Worm (Caenorhabditis elegans): Measurements from ENCODE around the gene nas-25.

The nas-25 gene

ce11 chrII:8857074-8857473 is 31.2 kb downstream of the nas-25 start:
- TF ChIP-seq W03F9.2 (tag; optimal IDR thresholded peaks at IDR 0.05), result no peak
- TF ChIP-seq dao-5 (tag; optimal IDR thresholded peaks at IDR 0.05), result no peak
- no peak for TF ChIP-seq him-1 (tag; optimal IDR thresholded peaks at IDR 0.05)

ce11 chrII:8859596-8859995 is 33.7 kb downstream of the nas-25 start, which contains the start of gene snb-6:
Gene snb-6, minus strand, starts transcription at chrII:8859696.
- no peak for TF ChIP-seq him-1 (tag; optimal IDR thresholded peaks at IDR 0.05)
- TF ChIP-seq dao-5 (tag; optimal IDR thresholded peaks at IDR 0.05), result no peak
- TF ChIP-seq W03F9.2 (tag; optimal IDR thresholded peaks at IDR 0.05), result no peak

ce11 chrII:8865078-8865477 is 39.2 kb downstream of the nas-25 start, which contains the start of gene npr-20:
Gene npr-20, minus strand, starts transcription at chrII:8865178.
- TF ChIP-seq W03F9.2 (tag; optimal IDR thresholded peaks at IDR 0.05) (no peak), him-1 (tag; optimal IDR thresholded peaks at IDR 0.05) (no peak), dao-5 (tag; optimal IDR thresholded peaks at IDR 0.05) (no peak)

ce11 chrII:8866844-8867243 is 41.0 kb downstream of the nas-25 start:
- TF ChIP-seq W03F9.2 (tag; optimal IDR thresholded peaks at IDR 0.05) (no peak), dao-5 (tag; optimal IDR thresholded peaks at IDR 0.05) (no peak), him-1 (tag; optimal IDR thresholded peaks at IDR 0.05) (no peak)

ce11 chrII:8873842-8874241 is 48.0 kb downstream of the nas-25 start, which contains the start of gene T07D4.2:
Gene T07D4.2, minus strand, starts transcription at chrII:8873942.
- no peak for TF ChIP-seq dao-5 (tag; optimal IDR thresholded peaks at IDR 0.05)
- TF ChIP-seq W03F9.2 (tag; optimal IDR thresholded peaks at IDR 0.05), result no peak
- no peak for TF ChIP-seq him-1 (tag; optimal IDR thresholded peaks at IDR 0.05)

ce11 chrII:8877032-8877985 is 51.4 kb downstream of the nas-25 start:
- TF ChIP-seq W03F9.2 (tag; optimal IDR thresholded peaks at IDR 0.05) (no peak), him-1 (tag; optimal IDR thresholded peaks at IDR 0.05) (no peak), dao-5 (tag; optimal IDR thresholded peaks at IDR 0.05) (no peak)

Measured in whole organism, L4/young adult.